Fruit fly (Drosophila melanogaster) whole organism, embryonic: ENCODE measurements around the gene Rab5.
A peak's percentile ranks its signal among the peaks of the same experiment; 100 is the strongest.

Experiments
- Atf-2 ChIP-seq: fragments of 200-800 bp; sonication (Bioruptor generic); optimal IDR thresholded peaks from 2 replicates; lab custom pipeline; 2016; ENCODE audit warnings: missing biosample characterization, missing genetic modification characterization
- BEAF-32 ChIP-seq: fragments of 200-800 bp; sonication (Bioruptor generic); optimal IDR thresholded peaks from 3 replicates; lab custom pipeline; 2017; ENCODE audit warnings: missing biosample characterization, missing genetic modification characterization, mild to moderate bottlenecking, moderate library complexity, missing genetic modification reagents
- C15 ChIP-seq: fragments of 200-800 bp; sonication (Bioruptor generic); IDR thresholded peaks from 3 replicates; pipeline ENCODE4 v1.3.6; 2022; ENCODE audit warnings: missing biosample characterization, missing genetic modification characterization
- CG10274 ChIP-seq: fragments of 200-800 bp; sonication (Bioruptor generic); optimal IDR thresholded peaks from 3 replicates; lab custom pipeline; 2017; ENCODE audit warnings: missing biosample characterization, mild to moderate bottlenecking, missing genetic modification characterization
- CG10543 ChIP-seq: fragments of 200-800 bp; sonication (Bioruptor generic); optimal IDR thresholded peaks from 3 replicates; lab custom pipeline; 2017; ENCODE audit warnings: missing biosample characterization, mild to moderate bottlenecking, missing genetic modification characterization, moderate library complexity
- CG11398 ChIP-seq: fragments of 200-800 bp; sonication (Bioruptor generic); optimal IDR thresholded peaks from 2 replicates; lab custom pipeline; 2016; ENCODE audit warnings: missing biosample characterization, missing genetic modification characterization
- CG11504 ChIP-seq: fragments of 200-800 bp; sonication (Bioruptor generic); optimal IDR thresholded peaks from 3 replicates; lab custom pipeline; 2019; ENCODE audit warnings: missing biosample characterization, mild to moderate bottlenecking, missing genetic modification characterization, moderate library complexity
- CG13894 ChIP-seq: fragments of 200-800 bp; sonication (Bioruptor generic); optimal IDR thresholded peaks from 3 replicates; lab custom pipeline; 2018; ENCODE audit warnings: missing biosample characterization, mild to moderate bottlenecking, missing genetic modification characterization, moderate library complexity
- CG17385 ChIP-seq: fragments of 200-800 bp; sonication (Bioruptor generic); optimal IDR thresholded peaks from 3 replicates; lab custom pipeline; 2018; ENCODE audit warnings: missing biosample characterization, mild to moderate bottlenecking, missing genetic modification characterization
- CG17829 ChIP-seq: fragments of 200-800 bp; optimal IDR thresholded peaks from 2 replicates; lab custom pipeline; 2019; ENCODE audit warnings: missing biosample characterization, mild to moderate bottlenecking, missing genetic modification characterization, moderate library complexity
- CG1792 ChIP-seq: fragments of 200-800 bp; sonication (Bioruptor generic); optimal IDR thresholded peaks from 2 replicates; lab custom pipeline; 2016; ENCODE audit warnings: missing biosample characterization, missing genetic modification characterization
- CG18764 ChIP-seq: fragments of 200-800 bp; sonication (Bioruptor generic); optimal IDR thresholded peaks from 3 replicates; lab custom pipeline; 2016; ENCODE audit warnings: missing biosample characterization, missing genetic modification characterization
- CG3407 ChIP-seq: fragments of 200-800 bp; sonication (Bioruptor generic); optimal IDR thresholded peaks from 2 replicates; lab custom pipeline; 2018; ENCODE audit warnings: missing biosample characterization, mild to moderate bottlenecking, missing genetic modification characterization
- CG3726 ChIP-seq: fragments of 200-800 bp; sonication (Bioruptor generic); IDR thresholded peaks from 3 replicates; pipeline ENCODE4, ENCODE4 v1.3.6; 2022; ENCODE audit warnings: missing biosample characterization, missing genetic modification characterization
- CG4328 ChIP-seq: fragments of 200-800 bp; sonication (Bioruptor generic); optimal IDR thresholded peaks from 3 replicates; lab custom pipeline; 2017; ENCODE audit warnings: missing biosample characterization, missing genetic modification reagents, missing genetic modification characterization
- CG4360 ChIP-seq: fragments of 200-800 bp; sonication (Bioruptor generic); IDR thresholded peaks from 2 replicates; pipeline ENCODE4 v1.3.6; 2022; ENCODE audit warnings: missing biosample characterization, missing genetic modification characterization
- CG4730 ChIP-seq: fragments of 200-800 bp; sonication (Bioruptor generic); IDR thresholded peaks from 2 replicates; pipeline ENCODE4 v1.3.6; 2022; ENCODE audit warnings: missing biosample characterization, missing genetic modification characterization
- CG5245 ChIP-seq: fragments of 200-800 bp; sonication (Bioruptor generic); optimal IDR thresholded peaks from 3 replicates; lab custom pipeline; 2016; ENCODE audit warnings: missing biosample characterization, missing genetic modification characterization
- CG6272 ChIP-seq: fragments of 200-800 bp; sonication (Bioruptor generic); IDR thresholded peaks from 2 replicates; pipeline ENCODE4 v1.3.6; 2022; ENCODE audit warnings: missing biosample characterization, missing genetic modification characterization
- CG6791 ChIP-seq: fragments of 200-800 bp; sonication (Bioruptor generic); IDR thresholded peaks from 3 replicates; pipeline ENCODE4 v1.3.6; 2022; ENCODE audit warnings: missing biosample characterization, missing genetic modification characterization; ENCODE audit not compliant: partially characterized antibody
- CG6854 ChIP-seq: fragments of 200-800 bp; sonication (Bioruptor generic); optimal IDR thresholded peaks from 3 replicates; lab custom pipeline; 2017; ENCODE audit warnings: missing biosample characterization, mild to moderate bottlenecking, missing genetic modification characterization
- CG7745 ChIP-seq: fragments of 200-800 bp; sonication (Bioruptor generic); optimal IDR thresholded peaks from 2 replicates; lab custom pipeline; 2018; ENCODE audit warnings: missing biosample characterization, mild to moderate bottlenecking, missing genetic modification characterization, moderate library complexity
- CG7963 ChIP-seq: fragments of 200-800 bp; sonication (Bioruptor generic); IDR thresholded peaks from 3 replicates; pipeline ENCODE4 v1.3.6; 2022; ENCODE audit warnings: missing biosample characterization, missing genetic modification characterization; ENCODE audit not compliant: partially characterized antibody
- CG8290 ChIP-seq, 3 experiments: fragments of 200-800 bp; sonication (Bioruptor generic); optimal IDR thresholded peaks; 2 replicates each; lab custom pipeline; 2016 to 2019; ENCODE audit warnings: missing biosample characterization in 3 of 3, missing genetic modification characterization in 3 of 3, mild to moderate bottlenecking in 2 of 3, moderate library complexity in 1 of 3
- CG8359 ChIP-seq: fragments of 200-800 bp; sonication (Bioruptor generic); optimal IDR thresholded peaks from 2 replicates; lab custom pipeline; 2017; ENCODE audit warnings: missing biosample characterization, mild to moderate bottlenecking, missing genetic modification characterization, borderline replicate concordance
- CTCF ChIP-seq: fragments of 200-800 bp; sonication (Bioruptor generic); optimal IDR thresholded peaks from 2 replicates; lab custom pipeline; 2017; ENCODE audit warnings: missing biosample characterization, mild to moderate bottlenecking, missing genetic modification characterization, moderate library complexity
- Camta ChIP-seq: fragments of 200-800 bp; sonication (Bioruptor generic); optimal IDR thresholded peaks from 2 replicates; lab custom pipeline; 2016; ENCODE audit warnings: missing biosample characterization, missing genetic modification characterization
- CrebB ChIP-seq: fragments of 200-800 bp; sonication (Bioruptor generic); optimal IDR thresholded peaks from 3 replicates; lab custom pipeline; 2018; ENCODE audit warnings: missing biosample characterization, mild to moderate bottlenecking, missing genetic modification characterization
- Dek ChIP-seq: fragments of 200-800 bp; sonication (Bioruptor generic); optimal IDR thresholded peaks from 3 replicates; lab custom pipeline; 2019; ENCODE audit warnings: missing biosample characterization, mild to moderate bottlenecking, missing genetic modification characterization, moderate library complexity
- Dfd ChIP-seq, 2 experiments: fragments of >200 bp; optimal IDR thresholded peaks; 2 replicates each; lab custom pipeline; 2017; ENCODE audit warnings: missing biosample characterization in 2 of 2, missing genetic modification characterization in 2 of 2
- Dll ChIP-seq: fragments of 200-800 bp; sonication (Bioruptor generic); IDR thresholded peaks from 4 replicates; pipeline ENCODE4 v1.3.6; 2022; ENCODE audit warnings: missing biosample characterization, missing genetic modification characterization; ENCODE audit not compliant: partially characterized antibody
- Eip74EF ChIP-seq, 2 experiments: fragments of 200-800 bp in 1 of 2; fragments of >200 bp in 1 of 2; sonication (Bioruptor generic) in 1 of 2; optimal IDR thresholded peaks; 2 replicates each; lab custom pipeline; 2017 to 2019; ENCODE audit warnings: missing biosample characterization in 2 of 2, missing genetic modification characterization in 2 of 2, mild to moderate bottlenecking in 1 of 2, moderate library complexity in 1 of 2
- HmgZ ChIP-seq: fragments of 200-800 bp; sonication (Bioruptor generic); optimal IDR thresholded peaks from 2 replicates; lab custom pipeline; 2018; ENCODE audit warnings: missing biosample characterization, mild to moderate bottlenecking, missing genetic modification characterization
- Mes4 ChIP-seq: fragments of 200-800 bp; sonication (Bioruptor generic); optimal IDR thresholded peaks from 2 replicates; lab custom pipeline; 2016; ENCODE audit warnings: missing biosample characterization, missing genetic modification characterization
- NC2β ChIP-seq: fragments of 200-800 bp; sonication (Bioruptor generic); optimal IDR thresholded peaks from 2 replicates; lab custom pipeline; 2016; ENCODE audit warnings: missing biosample characterization, missing genetic modification characterization
- NFAT ChIP-seq: fragments of 200-800 bp; sonication (Bioruptor generic); IDR thresholded peaks from 2 replicates; pipeline ENCODE4 v1.3.6; 2022; ENCODE audit warnings: missing biosample characterization, missing genetic modification characterization
- Nf-YA ChIP-seq: fragments of 200-800 bp; sonication (Bioruptor generic); IDR thresholded peaks from 2 replicates; pipeline ENCODE4 v1.3.6; 2022; ENCODE audit warnings: missing biosample characterization, missing genetic modification characterization
- Optix ChIP-seq: fragments of 200-800 bp; sonication (Bioruptor generic); IDR thresholded peaks from 3 replicates; pipeline ENCODE4 v1.3.6; 2022; ENCODE audit warnings: missing biosample characterization, missing genetic modification characterization
- Sox100B ChIP-seq: fragments of 200-800 bp; sonication (Bioruptor generic); optimal IDR thresholded peaks from 3 replicates; lab custom pipeline; 2018; ENCODE audit warnings: missing biosample characterization, mild to moderate bottlenecking, missing genetic modification characterization
- chif ChIP-seq, 2 experiments: fragments of 200-800 bp; sonication (Bioruptor generic); optimal IDR thresholded peaks; 3 replicates each; lab custom pipeline; 2016; ENCODE audit warnings: missing biosample characterization in 2 of 2, missing genetic modification characterization in 2 of 2
- gce ChIP-seq: fragments of 200-800 bp; sonication (Bioruptor generic); IDR thresholded peaks from 3 replicates; pipeline ENCODE4 v1.3.6; 2022; ENCODE audit warnings: missing biosample characterization, missing genetic modification characterization
- luna ChIP-seq: fragments of 200-800 bp; sonication (Bioruptor generic); optimal IDR thresholded peaks from 2 replicates; lab custom pipeline; 2016; ENCODE audit warnings: missing biosample characterization, missing genetic modification characterization
- mld ChIP-seq: fragments of 200-800 bp; sonication (Bioruptor generic); IDR thresholded peaks from 3 replicates; pipeline ENCODE4 v1.3.6; 2022; ENCODE audit warnings: missing biosample characterization, missing genetic modification characterization; ENCODE audit not compliant: partially characterized antibody
- nerfin-1 ChIP-seq: fragments of 200-800 bp; sonication (Bioruptor generic); optimal IDR thresholded peaks from 3 replicates; lab custom pipeline; 2019; ENCODE audit warnings: missing biosample characterization, mild to moderate bottlenecking, missing genetic modification characterization, moderate library complexity
- nerfin-2 ChIP-seq: fragments of 200-800 bp; sonication (Bioruptor generic); IDR thresholded peaks from 2 replicates; pipeline ENCODE4 v1.3.6; 2022; ENCODE audit warnings: missing biosample characterization, missing genetic modification characterization; ENCODE audit not compliant: partially characterized antibody
- pfk ChIP-seq: fragments of 200-800 bp; sonication (Bioruptor generic); optimal IDR thresholded peaks from 2 replicates; lab custom pipeline; 2018; ENCODE audit warnings: missing biosample characterization, mild to moderate bottlenecking, missing genetic modification characterization, moderate library complexity
- psq ChIP-seq: fragments of 200-800 bp; sonication (Bioruptor generic); optimal IDR thresholded peaks from 2 replicates; lab custom pipeline; 2017; ENCODE audit warnings: missing biosample characterization, missing genetic modification characterization
- pzg ChIP-seq: fragments of 200-800 bp; sonication (Bioruptor generic); optimal IDR thresholded peaks from 3 replicates; lab custom pipeline; 2018; ENCODE audit warnings: missing biosample characterization, mild to moderate bottlenecking, missing genetic modification characterization, moderate library complexity
- sc ChIP-seq, 3 experiments: fragments of >200 bp in 2 of 3; fragments of 200-800 bp in 1 of 3; sonication (Bioruptor generic) in 1 of 3; optimal IDR thresholded peaks; 2 replicates in 2 of 3; 3 replicates in 1 of 3; lab custom pipeline; 2017; ENCODE audit warnings: mild to moderate bottlenecking in 1 of 3, missing biosample characterization in 1 of 3, missing genetic modification characterization in 1 of 3, missing genetic modification reagents in 1 of 3
- sens ChIP-seq: fragments of 200-800 bp; sonication (Bioruptor generic); peaks from one replicate; lab custom pipeline; 2016; ENCODE audit warnings: missing biosample characterization, missing genetic modification characterization

The Rab5 gene

dm6 chr2L:2382971-2383370 lies 17.9 kb upstream of the Rab5 start, which contains the start of gene PIG-Wa (continued):
- TF ChIP-seq CG17385 (GFP tag; lab: Kevin White, UChicago) (no peak), CG10274 (GFP tag; lab: Kevin White, UChicago) (no peak), Atf-2 (GFP tag; lab: Kevin White, UChicago) (no peak), CG5245 (GFP tag; lab: Kevin White, UChicago) (no peak), CG13894 (tag; lab: Kevin White, UChicago) (no peak), mld (no peak), chif (GFP tag; optimal IDR thresholded peaks at IDR 0.05; lab: Kevin White, UChicago) (no peak), sc (optimal IDR thresholded peaks at IDR 0.05; lab: Kevin White, UChicago) (no peak), sc (GFP tag; optimal IDR thresholded peaks at IDR 0.05; lab: Kevin White, UChicago) (no peak), CG4328 (GFP tag; lab: Kevin White, UChicago) (no peak), nerfin-2 (GFP tag; lab: Robert Waterston, UW) (no peak), C15 (GFP tag; lab: Robert Waterston, UW) (no peak), CG1792 (GFP tag; lab: Kevin White, UChicago) (no peak), CG11504 (peak; percentile 13), Dfd (GFP tag; optimal IDR thresholded peaks at IDR 0.05; lab: Kevin White, UChicago) (no peak), pzg (peak; percentile 60), CG11398 (GFP tag; lab: Kevin White, UChicago) (no peak), CG6791 (peak; percentile 62; the same call in 1 of the 3 replicates), Sox100B (GFP tag; lab: Kevin White, UChicago) (no peak), Dek (tag; lab: Kevin White, UChicago) (no peak), CG3407 (GFP tag; lab: Kevin White, UChicago) (no peak), Optix (GFP tag; lab: Robert Waterston, UW) (no peak), sens (GFP tag; lab: Kevin White, UChicago) (peak; percentile 63), Dll (GFP tag; lab: Robert Waterston, UW) (0 out of 4 replicates have a peak, but pooled peaks have one; percentile 17), CTCF (no peak), NC2β (GFP tag; lab: Kevin White, UChicago) (peak; percentile 5), Eip74EF (GFP tag; optimal IDR thresholded peaks at IDR 0.05; lab: Kevin White, UChicago) (no peak), CG4730 (GFP tag; lab: Robert Waterston, UW) (no peak), CrebB (no peak), CG17829 (no peak), CG7745 (tag; lab: Kevin White, UChicago) (no peak), gce (GFP tag; lab: Robert Waterston, UW) (no peak), HmgZ (peak; percentile 13), NFAT (GFP tag; lab: Robert Waterston, UW) (no peak), pfk (GFP tag; lab: Kevin White, UChicago) (no peak), CG6272 (GFP tag; lab: Robert Waterston, UW) (no peak), psq (no peak), Camta (GFP tag; lab: Kevin White, UChicago) (no peak), CG7963 (GFP tag; lab: Robert Waterston, UW) (no peak), nerfin-1 (peak; percentile 80), CG10543 (GFP tag; lab: Kevin White, UChicago) (no peak), CG18764 (GFP tag; lab: Kevin White, UChicago) (no peak), CG3726 (GFP tag; lab: Robert Waterston, UW) (no peak), CG8359 (GFP tag; lab: Kevin White, UChicago) (no peak), Nf-YA (GFP tag; lab: Robert Waterston, UW) (no peak), CG4360 (no peak), luna (GFP tag; lab: Kevin White, UChicago) (no peak), CG6854 (GFP tag; lab: Kevin White, UChicago) (no peak), Mes4 (GFP tag; lab: Kevin White, UChicago) (no peak), CG8290 (GFP tag; optimal IDR thresholded peaks at IDR 0.05; lab: Kevin White, UChicago) (no peak), CG8290 (tag; optimal IDR thresholded peaks at IDR 0.05; lab: Kevin White, UChicago) (peak in 1 of 2 experiments; percentile 18), BEAF-32 (GFP tag; lab: Kevin White, UChicago) (peak; percentile 39)
